Worm (Caenorhabditis elegans) whole organism, mixed stage, embryonic: ENCODE data around the gene clec-128.

Source experiments
- lsy-2 ChIP-seq: fragments of 150-350 bp; optimal IDR thresholded peaks from 2 replicates; lab custom pipeline; 2014; ENCODE audit warnings: missing biosample characterization, missing genetic modification characterization
- tbx-8 ChIP-seq: fragments of 200-800 bp; sonication (Bioruptor generic); optimal IDR thresholded peaks from 2 replicates; lab custom pipeline; 2018; ENCODE audit warnings: mild to moderate bottlenecking, missing genetic modification characterization, moderate library complexity, missing compliant biosample characterization
- unc-62 ChIP-seq: fragments of 150-350 bp; optimal IDR thresholded peaks from 2 replicates; lab custom pipeline; 2014; ENCODE audit warnings: missing biosample characterization, missing genetic modification reagents, missing genetic modification characterization
- ztf-11 ChIP-seq: fragments of 150-350 bp; optimal IDR thresholded peaks from 2 replicates; lab custom pipeline; 2014; ENCODE audit warnings: missing biosample characterization, missing genetic modification characterization

DNA sequence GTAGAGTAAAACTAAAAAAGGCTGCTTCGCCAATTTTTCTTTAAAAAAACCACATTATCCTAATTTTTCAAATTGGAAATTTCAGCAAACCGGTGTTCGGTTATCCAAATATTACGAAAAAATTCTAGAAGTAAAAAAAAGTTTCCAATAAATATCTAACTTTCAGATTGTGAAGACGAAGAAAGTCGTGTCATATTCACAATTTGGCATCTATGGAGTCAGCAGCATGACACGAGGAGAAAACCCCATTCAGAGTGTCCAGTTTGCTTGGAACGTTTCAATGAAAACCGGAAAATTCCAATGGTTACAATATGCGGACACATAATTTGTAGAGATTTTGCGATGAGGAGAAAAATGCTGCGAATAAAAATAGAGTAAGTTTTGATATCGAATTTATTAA, 24.5 kb upstream of the clec-128 start, which contains the start of gene Y49F6A.12:
- TF ChIP-seq lsy-2 (tag; lab: Kevin White, UChicago) = no peak
- TF ChIP-seq ztf-11 = no peak
- TF ChIP-seq unc-62 (GFP tag; lab: Kevin White, UChicago) = no peak
- no peak for TF ChIP-seq tbx-8 (GFP tag; lab: Kevin White, UChicago)
